Fruit fly (Drosophila melanogaster) whole organism, embryonic: ENCODE results near the gene PEK.
A peak's percentile ranks its signal among the peaks of the same experiment; 100 is the strongest.

Experiments used
- Atf6 ChIP-seq: fragments of 200-800 bp; sonication (Bioruptor generic); IDR thresholded peaks from 2 replicates; pipeline ENCODE4 v1.3.6; 2022; ENCODE audit warnings: missing biosample characterization, missing genetic modification characterization
- Awh ChIP-seq: fragments of 200-800 bp; sonication (Bioruptor generic); IDR thresholded peaks from 2 replicates; pipeline ENCODE4, ENCODE4 v1.3.6; 2022; ENCODE audit warnings: missing biosample characterization, missing genetic modification characterization
- BtbVII ChIP-seq: fragments of 200-800 bp; sonication (Bioruptor generic); optimal IDR thresholded peaks from 3 replicates; lab custom pipeline; 2017; ENCODE audit warnings: missing biosample characterization, mild to moderate bottlenecking, missing genetic modification characterization
- CG11560 ChIP-seq: fragments of 200-800 bp; sonication (Bioruptor generic); IDR thresholded peaks from 3 replicates; pipeline ENCODE4 v1.3.6; 2022; ENCODE audit warnings: missing biosample characterization, missing genetic modification characterization
- CG12769 ChIP-seq: fragments of 200-800 bp; sonication (Bioruptor generic); optimal IDR thresholded peaks from 2 replicates; lab custom pipeline; 2019; ENCODE audit warnings: missing biosample characterization, mild to moderate bottlenecking, missing genetic modification characterization, moderate library complexity
- CG14860 ChIP-seq: fragments of 200-800 bp; sonication (Bioruptor generic); IDR thresholded peaks from 3 replicates; pipeline ENCODE4 v1.3.6; 2022; ENCODE audit warnings: missing biosample characterization, missing genetic modification characterization; ENCODE audit not compliant: partially characterized antibody
- CG15011 ChIP-seq: fragments of 200-800 bp; sonication (Bioruptor generic); optimal IDR thresholded peaks from 3 replicates; lab custom pipeline; 2018; ENCODE audit warnings: missing biosample characterization, mild to moderate bottlenecking, missing genetic modification characterization
- CG15514 ChIP-seq: fragments of 200-800 bp; sonication (Bioruptor generic); optimal IDR thresholded peaks from 3 replicates; lab custom pipeline; 2017; ENCODE audit warnings: missing biosample characterization, missing genetic modification characterization, mild to moderate bottlenecking, moderate library complexity, missing genetic modification reagents
- CG15696 ChIP-seq: fragments of 200-800 bp; sonication (Bioruptor generic); optimal IDR thresholded peaks from 2 replicates; lab custom pipeline; 2019; ENCODE audit warnings: missing biosample characterization, mild to moderate bottlenecking, missing genetic modification characterization, moderate library complexity
- CG18599 ChIP-seq: fragments of 200-800 bp; sonication (Bioruptor generic); optimal IDR thresholded peaks from 3 replicates; lab custom pipeline; 2017; ENCODE audit warnings: missing biosample characterization, missing genetic modification characterization, mild to moderate bottlenecking, moderate library complexity, missing genetic modification reagents
- CG2120 ChIP-seq: fragments of 200-800 bp; sonication (Bioruptor generic); optimal IDR thresholded peaks from 3 replicates; lab custom pipeline; 2016; ENCODE audit warnings: missing biosample characterization, missing genetic modification characterization
- CG3281 ChIP-seq: fragments of 200-800 bp; sonication (Bioruptor generic); optimal IDR thresholded peaks from 3 replicates; lab custom pipeline; 2017; ENCODE audit warnings: missing biosample characterization, mild to moderate bottlenecking, missing genetic modification characterization
- CG4730 ChIP-seq: fragments of 200-800 bp; sonication (Bioruptor generic); IDR thresholded peaks from 2 replicates; pipeline ENCODE4 v1.3.6; 2022; ENCODE audit warnings: missing biosample characterization, missing genetic modification characterization
- CG6791 ChIP-seq: fragments of 200-800 bp; sonication (Bioruptor generic); IDR thresholded peaks from 3 replicates; pipeline ENCODE4 v1.3.6; 2022; ENCODE audit warnings: missing biosample characterization, missing genetic modification characterization; ENCODE audit not compliant: partially characterized antibody
- CG6813 ChIP-seq: fragments of 200-800 bp; sonication (Bioruptor generic); optimal IDR thresholded peaks from 2 replicates; lab custom pipeline; 2017; ENCODE audit warnings: missing biosample characterization, missing genetic modification characterization, mild to moderate bottlenecking, moderate library complexity, missing genetic modification reagents
- CG7556 ChIP-seq: fragments of 200-800 bp; sonication (Bioruptor generic); optimal IDR thresholded peaks from 2 replicates; lab custom pipeline; 2017; ENCODE audit warnings: missing biosample characterization, mild to moderate bottlenecking, missing genetic modification characterization
- CG8359 ChIP-seq: fragments of 200-800 bp; sonication (Bioruptor generic); optimal IDR thresholded peaks from 2 replicates; lab custom pipeline; 2017; ENCODE audit warnings: missing biosample characterization, mild to moderate bottlenecking, missing genetic modification characterization, borderline replicate concordance
- CG9932 ChIP-seq: fragments of 200-800 bp; sonication (Bioruptor generic); IDR thresholded peaks from 2 replicates; pipeline ENCODE4 v1.3.6; 2022; ENCODE audit warnings: missing biosample characterization, missing genetic modification characterization
- CkIIα-i1 ChIP-seq: fragments of 200-800 bp; sonication (Bioruptor generic); IDR thresholded peaks from 2 replicates; pipeline ENCODE4 v1.3.6; 2022; ENCODE audit warnings: missing biosample characterization, missing genetic modification characterization
- D19B ChIP-seq: fragments of 200-800 bp; sonication (Bioruptor generic); optimal IDR thresholded peaks from 2 replicates; lab custom pipeline; 2017; ENCODE audit warnings: missing biosample characterization, mild to moderate bottlenecking, missing genetic modification characterization
- Dbx ChIP-seq: fragments of 200-800 bp; sonication (Bioruptor generic); IDR thresholded peaks from 3 replicates; pipeline ENCODE4 v1.3.6; 2022; ENCODE audit warnings: missing biosample characterization, missing genetic modification characterization
- Dll ChIP-seq: fragments of 200-800 bp; sonication (Bioruptor generic); IDR thresholded peaks from 4 replicates; pipeline ENCODE4 v1.3.6; 2022; ENCODE audit warnings: missing biosample characterization, missing genetic modification characterization; ENCODE audit not compliant: partially characterized antibody
- Ets65A ChIP-seq: fragments of 200-800 bp; sonication (Bioruptor generic); peaks from one replicate; lab custom pipeline; 2016; ENCODE audit warnings: missing biosample characterization, missing genetic modification characterization
- Fer1 ChIP-seq: fragments of 200-800 bp; sonication (Bioruptor generic); optimal IDR thresholded peaks from 2 replicates; lab custom pipeline; 2017; ENCODE audit warnings: missing biosample characterization, mild to moderate bottlenecking, missing genetic modification characterization
- Fer2 ChIP-seq: fragments of 200-800 bp; sonication (Bioruptor generic); optimal IDR thresholded peaks from 2 replicates; lab custom pipeline; 2018; ENCODE audit warnings: missing biosample characterization, mild to moderate bottlenecking, missing genetic modification characterization, moderate library complexity
- HLH3B ChIP-seq: fragments of 200-800 bp; sonication (Bioruptor generic); IDR thresholded peaks from 2 replicates; pipeline ENCODE4 v1.3.6; 2022; ENCODE audit warnings: missing biosample characterization, missing genetic modification characterization
- HmgD ChIP-seq: fragments of 200-800 bp; sonication (Bioruptor generic); optimal IDR thresholded peaks from 3 replicates; lab custom pipeline; 2016; ENCODE audit warnings: missing biosample characterization, missing genetic modification characterization
- Hmr ChIP-seq: fragments of 200-800 bp; sonication (Bioruptor generic); optimal IDR thresholded peaks from 3 replicates; lab custom pipeline; 2017; ENCODE audit warnings: mild to moderate bottlenecking, missing biosample characterization, missing genetic modification reagents, missing genetic modification characterization
- Hmx ChIP-seq: fragments of 200-800 bp; sonication (Bioruptor generic); optimal IDR thresholded peaks from 2 replicates; lab custom pipeline; 2016; ENCODE audit warnings: missing biosample characterization, missing genetic modification characterization
- Hr78 ChIP-seq, 2 experiments: fragments of 200-800 bp in 1 of 2; fragments of >200 bp in 1 of 2; sonication (Bioruptor generic) in 1 of 2; optimal IDR thresholded peaks; 2 replicates each; lab custom pipeline; 2017 to 2019; ENCODE audit warnings: missing biosample characterization in 2 of 2, missing genetic modification characterization in 2 of 2, mild to moderate bottlenecking in 1 of 2, moderate library complexity in 1 of 2
- Med ChIP-seq: fragments of 200-800 bp; sonication (Bioruptor generic); peaks from one replicate; lab custom pipeline; 2016; ENCODE audit warnings: missing biosample characterization, missing genetic modification characterization, mild to moderate bottlenecking, inconsistent platforms, moderate library complexity
- NfI ChIP-seq: fragments of 200-800 bp; sonication (Bioruptor generic); optimal IDR thresholded peaks from 3 replicates; lab custom pipeline; 2018; ENCODE audit warnings: missing biosample characterization, mild to moderate bottlenecking, missing genetic modification characterization, moderate library complexity
- Rfx ChIP-seq: fragments of 200-800 bp; sonication (Bioruptor generic); IDR thresholded peaks from 2 replicates; pipeline ENCODE4 v1.3.6; 2022; ENCODE audit warnings: missing biosample characterization, missing genetic modification characterization
- Stat92E ChIP-seq, 3 experiments: fragments of >200 bp in 2 of 3; fragments of 200-800 bp in 1 of 3; sonication (Bioruptor generic) in 1 of 3; optimal IDR thresholded peaks; 2 replicates each; lab custom pipeline; 2017 to 2019; ENCODE audit warnings: missing biosample characterization in 3 of 3, missing genetic modification characterization in 3 of 3, mild to moderate bottlenecking in 1 of 3, moderate library complexity in 1 of 3
- abd-A ChIP-seq: fragments of 200-800 bp; sonication (Bioruptor generic); optimal IDR thresholded peaks from 3 replicates; lab custom pipeline; 2019; ENCODE audit warnings: missing biosample characterization, mild to moderate bottlenecking, missing genetic modification characterization, moderate library complexity
- caup ChIP-seq: fragments of 200-800 bp; sonication (Bioruptor generic); optimal IDR thresholded peaks from 3 replicates; lab custom pipeline; 2017; ENCODE audit warnings: missing biosample characterization, mild to moderate bottlenecking, missing genetic modification characterization, moderate library complexity; ENCODE audit not compliant: severe bottlenecking
- ci ChIP-seq: fragments of 200-800 bp; sonication (Bioruptor generic); IDR thresholded peaks from 3 replicates; pipeline ENCODE4 v1.3.6; 2022; ENCODE audit warnings: missing biosample characterization, missing genetic modification characterization
- lab ChIP-seq: fragments of 200-800 bp; sonication (Bioruptor generic); optimal IDR thresholded peaks from 3 replicates; lab custom pipeline; 2017; ENCODE audit warnings: missing biosample characterization, missing genetic modification characterization, mild to moderate bottlenecking, moderate library complexity, missing genetic modification reagents
- luna ChIP-seq: fragments of 200-800 bp; sonication (Bioruptor generic); optimal IDR thresholded peaks from 2 replicates; lab custom pipeline; 2016; ENCODE audit warnings: missing biosample characterization, missing genetic modification characterization
- mld ChIP-seq: fragments of 200-800 bp; sonication (Bioruptor generic); IDR thresholded peaks from 3 replicates; pipeline ENCODE4 v1.3.6; 2022; ENCODE audit warnings: missing biosample characterization, missing genetic modification characterization; ENCODE audit not compliant: partially characterized antibody
- nmo ChIP-seq: fragments of 200-800 bp; sonication (Bioruptor generic); optimal IDR thresholded peaks from 2 replicates; lab custom pipeline; 2018; ENCODE audit warnings: missing biosample characterization, mild to moderate bottlenecking, missing genetic modification characterization, moderate library complexity
- prd ChIP-seq, 3 experiments: fragments of >200 bp in 2 of 3; fragments of 200-800 bp in 1 of 3; sonication (Bioruptor generic) in 1 of 3; optimal IDR thresholded peaks in 2 of 3; IDR thresholded peaks in 1 of 3; 2 replicates in 2 of 3; 3 replicates in 1 of 3; pipeline versions ENCODE4 v1.3.6 to Lab custom; 2017 to 2022; ENCODE audit warnings: missing biosample characterization in 1 of 3, missing genetic modification characterization in 1 of 3
- run ChIP-seq: fragments of 200-800 bp; sonication (Bioruptor generic); optimal IDR thresholded peaks from 3 replicates; lab custom pipeline; 2018; ENCODE audit warnings: missing biosample characterization, mild to moderate bottlenecking, missing genetic modification characterization
- sd ChIP-seq: fragments of 200-800 bp; sonication (Bioruptor generic); optimal IDR thresholded peaks from 3 replicates; lab custom pipeline; 2018; ENCODE audit warnings: missing biosample characterization, mild to moderate bottlenecking, missing genetic modification characterization, moderate library complexity
- sens-2 ChIP-seq: fragments of 200-800 bp; sonication (Bioruptor generic); IDR thresholded peaks from 2 replicates; pipeline ENCODE4 v1.3.6; 2022; ENCODE audit warnings: missing biosample characterization, missing genetic modification characterization
- sisA ChIP-seq: fragments of 200-800 bp; sonication (Bioruptor generic); IDR thresholded peaks from 2 replicates; pipeline ENCODE4 v1.3.6; 2022; ENCODE audit warnings: missing biosample characterization, missing genetic modification characterization
- ssp ChIP-seq: fragments of 200-800 bp; sonication (Bioruptor generic); IDR thresholded peaks from 2 replicates; pipeline ENCODE4 v1.3.6; 2022; ENCODE audit warnings: missing biosample characterization, missing genetic modification characterization
- twi ChIP-seq: fragments of 200-800 bp; optimal IDR thresholded peaks from 2 replicates; lab custom pipeline; 2019; ENCODE audit warnings: missing biosample characterization, mild to moderate bottlenecking, missing genetic modification characterization, moderate library complexity
- zfh2 ChIP-seq: fragments of 200-800 bp; sonication (Bioruptor generic); optimal IDR thresholded peaks from 2 replicates; lab custom pipeline; 2016; ENCODE audit warnings: missing biosample characterization, missing genetic modification characterization

Gene PEK

DNA sequence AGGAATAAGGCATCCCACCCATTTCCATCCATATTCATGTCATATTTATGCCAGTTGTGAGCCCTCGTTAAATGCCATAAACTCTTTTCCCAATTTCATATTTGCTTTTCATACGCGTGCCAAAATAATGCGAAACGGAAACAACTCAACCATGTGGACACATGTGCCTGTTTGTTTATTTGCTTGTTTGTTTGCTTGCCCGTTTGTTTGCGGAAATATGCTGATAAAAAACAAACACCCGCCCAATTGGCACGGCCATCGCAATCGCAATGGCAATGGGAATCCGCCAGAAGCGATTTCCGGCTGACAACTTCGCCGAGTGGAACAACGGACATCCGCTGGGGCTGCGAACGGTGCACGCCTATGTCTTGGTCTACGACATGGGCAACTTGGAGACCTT, 10.2 kb downstream of the PEK start:
- TF ChIP-seq CG8359 (GFP tag; lab: Kevin White, UChicago) (no peak), Hmx (GFP tag; lab: Kevin White, UChicago) (no peak), prd (optimal IDR thresholded peaks at IDR 0.05; lab: Kevin White, UChicago) (no peak), prd (GFP tag; IDR thresholded peaks at IDR 0.05; lab: Robert Waterston, UW) (peak; percentile 38; the same call in 1 of the 3 replicates), Dbx (GFP tag; lab: Robert Waterston, UW) (peak; percentile 37; the same call in 1 of the 3 replicates), zfh2 (GFP tag; lab: Kevin White, UChicago) (no peak), CG3281 (peak; percentile 16), Hmr (peak; percentile 37), CG15696 (tag; lab: Kevin White, UChicago) (no peak), Awh (no peak), luna (GFP tag; lab: Kevin White, UChicago) (no peak), Hr78 (GFP tag; optimal IDR thresholded peaks at IDR 0.05; lab: Kevin White, UChicago) (no peak), BtbVII (peak; percentile 23), CG14860 (GFP tag; lab: Robert Waterston, UW) (no peak), D19B (GFP tag; lab: Kevin White, UChicago) (no peak), HmgD (no peak), lab (GFP tag; lab: Kevin White, UChicago) (peak; percentile 51), CG6791 (GFP tag; lab: Robert Waterston, UW) (no peak), ci (GFP tag; lab: Robert Waterston, UW) (no peak), CG11560 (tag; lab: Robert Waterston, UW) (no peak), CG12769 (tag; lab: Kevin White, UChicago) (no peak), sisA (GFP tag; lab: Robert Waterston, UW) (no peak), nmo (GFP tag; lab: Kevin White, UChicago) (no peak), CG2120 (GFP tag; lab: Kevin White, UChicago) (peak; percentile 26), mld (no peak), Fer2 (tag; lab: Kevin White, UChicago) (no peak), CG4730 (GFP tag; lab: Robert Waterston, UW) (peak; percentile 30; the same call in 1 of the 2 replicates), Med (GFP tag; lab: Kevin White, UChicago) (peak; percentile 81), Stat92E (GFP tag; optimal IDR thresholded peaks at IDR 0.05; lab: Kevin White, UChicago) (no peak), CG15011 (GFP tag; lab: Kevin White, UChicago) (no peak), Fer1 (peak; percentile 4), abd-A (tag; lab: Kevin White, UChicago) (no peak), CG9932 (GFP tag; lab: Robert Waterston, UW) (peak; percentile 21; the same call in 1 of the 2 replicates), twi (tag; lab: Kevin White, UChicago) (no peak), HLH3B (no peak), Rfx (GFP tag; lab: Robert Waterston, UW) (0 out of 2 replicates have a peak, but pooled peaks have one; percentile 8), run (tag; lab: Kevin White, UChicago) (no peak), ssp (no peak), CG7556 (GFP tag; lab: Kevin White, UChicago) (no peak), Atf6 (GFP tag; lab: Robert Waterston, UW) (peak; percentile 44; the same call in 1 of the 2 replicates), CG18599 (peak; percentile 41), sens-2 (GFP tag; lab: Robert Waterston, UW) (no peak), Dll (GFP tag; lab: Robert Waterston, UW) (no peak), CG6813 (GFP tag; lab: Kevin White, UChicago) (peak; percentile 12), caup (GFP tag; lab: Kevin White, UChicago) (no peak), CkIIα-i1 (GFP tag; lab: Robert Waterston, UW) (no peak), Ets65A (no peak), CG15514 (peak; percentile 5), sd (tag; lab: Kevin White, UChicago) (no peak), NfI (GFP tag; lab: Kevin White, UChicago) (no peak)
